Worm (Caenorhabditis elegans): ENCODE measurements around the gene K06H7.2.

ce11 chrIII:8047412-8047811 lies 46.0 kb upstream of the K06H7.2 start, which contains the start of gene K12H4.2:
- TF ChIP-seq repo-1 (tag; optimal IDR thresholded peaks at IDR 0.05) = no peak
- no peak for TF ChIP-seq Y79H2A.3 (GFP tag; conservative IDR thresholded peaks at IDR 0.05)
- no peak for TF ChIP-seq akir-1 (GFP tag; optimal IDR thresholded peaks at IDR 0.05)
- no peak for TF ChIP-seq efl-1 (GFP tag; optimal IDR thresholded peaks at IDR 0.05)
- no peak for TF ChIP-seq nfya-1 (tag; optimal IDR thresholded peaks at IDR 0.05; ENCODE audit: borderline replicate concordance, insufficient read depth)
- TF ChIP-seq B0336.3 (GFP tag; IDR thresholded peaks at IDR 0.05) = no peak
- TF ChIP-seq madf-3 (GFP tag; IDR thresholded peaks at IDR 0.05) = no peak
- no peak for TF ChIP-seq rpc-1 (optimal IDR thresholded peaks at IDR 0.05)
- no peak for TF ChIP-seq rpc-1 (tag; optimal IDR thresholded peaks at IDR 0.05)
- TF ChIP-seq ama-1 (optimal IDR thresholded peaks at IDR 0.05) = no peak
- TF ChIP-seq ama-1 (GFP tag; optimal IDR thresholded peaks at IDR 0.05) = no peak

All from whole organism, young adult.